Worm (Caenorhabditis elegans): ENCODE measurements around the gene mut-7.

mut-7 gene

ce11 chrIII:9544820-9545219, 2.6 kb upstream of the mut-7 start, which contains the start of gene ZK1098.12:
ZK1098.12 (plus strand) TSS chrIII:9545120.
- no peak for TF ChIP-seq ZK546.5 (tag; optimal IDR thresholded peaks at IDR 0.05)
- TF ChIP-seq nhr-10 (tag; optimal IDR thresholded peaks at IDR 0.05): no peak
- TF ChIP-seq lsy-2 (tag; optimal IDR thresholded peaks at IDR 0.05): peak in 1 of 2 experiments; percentile 14
- TF ChIP-seq nhr-77 (tag; optimal IDR thresholded peaks at IDR 0.05): no peak

- TF ChIP-seq nhr-12 (tag; optimal IDR thresholded peaks at IDR 0.05) (no peak), sma-9 (GFP tag; optimal IDR thresholded peaks at IDR 0.05) (no peak), sma-9 (tag; optimal IDR thresholded peaks at IDR 0.05) (no peak), crh-2 (tag; optimal IDR thresholded peaks at IDR 0.05) (no peak), egl-27 (tag; optimal IDR thresholded peaks at IDR 0.05) (no peak), ceh-16 (tag; optimal IDR thresholded peaks at IDR 0.05) (no peak), sma-3 (GFP tag; optimal IDR thresholded peaks at IDR 0.05) (no peak), nhr-237 (tag; optimal IDR thresholded peaks at IDR 0.05) (no peak), nhr-25 (tag; optimal IDR thresholded peaks at IDR 0.05) (no peak), unc-55 (GFP tag; optimal IDR thresholded peaks at IDR 0.05) (no peak), nhr-23 (tag; optimal IDR thresholded peaks at IDR 0.05) (no peak), nhr-77 (tag; optimal IDR thresholded peaks at IDR 0.05) (no peak), nhr-21 (tag; optimal IDR thresholded peaks at IDR 0.05) (no peak)
These were observed 1.9 kb upstream of the mut-7 start, which contains the start of gene ZK1098.9 for ce11 chrIII:9544125-9544524. ZK1098.9 (plus strand) TSS chrIII:9544425.

ce11 chrIII:9542816-9543215, 636 bp upstream of the mut-7 start, which contains the start of gene eif-2Balpha:
eif-2Balpha (plus strand) TSS chrIII:9543119.
- TF ChIP-seq nhr-21 (tag; optimal IDR thresholded peaks at IDR 0.05) (no peak), sem-4 (tag; optimal IDR thresholded peaks at IDR 0.05) (no peak), aly-2 (tag; optimal IDR thresholded peaks at IDR 0.05) (no peak), unc-55 (GFP tag; optimal IDR thresholded peaks at IDR 0.05) (peak; percentile 89), gmeb-1 (tag; optimal IDR thresholded peaks at IDR 0.05) (peak; percentile 51), blmp-1 (tag; optimal IDR thresholded peaks at IDR 0.05; ENCODE audit: insufficient read depth) (no peak), sma-3 (GFP tag; optimal IDR thresholded peaks at IDR 0.05) (no peak), nhr-25 (tag; optimal IDR thresholded peaks at IDR 0.05) (no peak), nhr-77 (tag; optimal IDR thresholded peaks at IDR 0.05) (no peak), nhr-11 (tag; optimal IDR thresholded peaks at IDR 0.05) (no peak), ztf-11 (tag; optimal IDR thresholded peaks at IDR 0.05) (no peak), fos-1 (tag; optimal IDR thresholded peaks at IDR 0.05) (no peak), Y55F3AM.14 (GFP tag; optimal IDR thresholded peaks at IDR 0.05) (no peak), peb-1 (tag; optimal IDR thresholded peaks at IDR 0.05) (no peak), elt-3 (tag; optimal IDR thresholded peaks at IDR 0.05) (no peak), sma-9 (GFP tag; optimal IDR thresholded peaks at IDR 0.05) (no peak), sma-9 (tag; optimal IDR thresholded peaks at IDR 0.05) (no peak), lin-11 (tag; optimal IDR thresholded peaks at IDR 0.05) (no peak), egl-27 (tag; optimal IDR thresholded peaks at IDR 0.05) (no peak), alr-1 (tag; optimal IDR thresholded peaks at IDR 0.05) (no peak), ZK546.5 (tag; optimal IDR thresholded peaks at IDR 0.05) (no peak), skn-1 (tag; optimal IDR thresholded peaks at IDR 0.05) (no peak), R02D3.7 (tag; optimal IDR thresholded peaks at IDR 0.05) (no peak), crh-2 (tag; optimal IDR thresholded peaks at IDR 0.05) (peak; percentile 16), nhr-23 (tag; optimal IDR thresholded peaks at IDR 0.05) (no peak), nhr-10 (tag; optimal IDR thresholded peaks at IDR 0.05) (no peak), lin-39 (tag; optimal IDR thresholded peaks at IDR 0.05) (no peak), ztf-1 (GFP tag; conservative IDR thresholded peaks at IDR 0.05) (no peak), lsy-2 (tag; optimal IDR thresholded peaks at IDR 0.05) (peak; percentile 32 to 83), C34F6.9 (tag; optimal IDR thresholded peaks at IDR 0.05) (peak; percentile 83), nhr-237 (tag; optimal IDR thresholded peaks at IDR 0.05) (no peak)

- peak; percentile 16 for TF ChIP-seq lin-13 (GFP tag; optimal IDR thresholded peaks at IDR 0.05)
- no peak for TF ChIP-seq snpc-4 (tag; optimal IDR thresholded peaks at IDR 0.05)
- TF ChIP-seq ztf-1 (GFP tag; conservative IDR thresholded peaks at IDR 0.05): no peak
- no peak for TF ChIP-seq ztf-11 (tag; optimal IDR thresholded peaks at IDR 0.05)
- no peak for TF ChIP-seq nhr-129 (tag; optimal IDR thresholded peaks at IDR 0.05)
- TF ChIP-seq nhr-6 (tag; optimal IDR thresholded peaks at IDR 0.05): no peak
- TF ChIP-seq nhr-77 (tag; optimal IDR thresholded peaks at IDR 0.05): no peak
- TF ChIP-seq lin-39 (tag; optimal IDR thresholded peaks at IDR 0.05): no peak
- no peak for TF ChIP-seq ama-1 (optimal IDR thresholded peaks at IDR 0.05)
- peak in 1 of 2 experiments; percentile 60 for TF ChIP-seq lsy-2 (tag; optimal IDR thresholded peaks at IDR 0.05)
- TF ChIP-seq sem-4 (tag; optimal IDR thresholded peaks at IDR 0.05): no peak
- no peak for TF ChIP-seq nhr-23 (tag; optimal IDR thresholded peaks at IDR 0.05)
- no peak for TF ChIP-seq ceh-16 (tag; optimal IDR thresholded peaks at IDR 0.05)
- no peak for TF ChIP-seq unc-39 (tag; optimal IDR thresholded peaks at IDR 0.05)
- TF ChIP-seq lin-11 (tag; optimal IDR thresholded peaks at IDR 0.05): no peak
- peak; percentile 65 for TF ChIP-seq C34F6.9 (tag; optimal IDR thresholded peaks at IDR 0.05)
- peak; percentile 51 for TF ChIP-seq unc-55 (GFP tag; optimal IDR thresholded peaks at IDR 0.05)
- TF ChIP-seq mdl-1 (tag; optimal IDR thresholded peaks at IDR 0.05): no peak
These were observed 3.5 kb downstream of the mut-7 start, which contains the start of gene ZK1098.3 for ce11 chrIII:9538655-9539155. ZK1098.3 (minus strand) TSS chrIII:9538705.
